Fruit fly (Drosophila melanogaster) whole organism, wandering third instar larva: Measurements from ENCODE around the gene Kcmf1.

Experiments
- Abd-B ChIP-seq: fragments of >200 bp; optimal IDR thresholded peaks from 2 replicates; lab custom pipeline; 2017; ENCODE audit warnings: missing biosample characterization, missing genetic modification characterization
- CG32264 ChIP-seq: fragments of 200-800 bp; sonication (Bioruptor generic); optimal IDR thresholded peaks from 2 replicates; lab custom pipeline; 2016; ENCODE audit warnings: missing biosample characterization, missing genetic modification characterization
- CG9705 ChIP-seq: fragments of 200-800 bp; sonication (Bioruptor generic); optimal IDR thresholded peaks from 2 replicates; lab custom pipeline; 2018; ENCODE audit warnings: missing biosample characterization, mild to moderate bottlenecking, missing genetic modification characterization
- Dfd ChIP-seq: fragments of >200 bp; optimal IDR thresholded peaks from 2 replicates; lab custom pipeline; 2017; ENCODE audit warnings: missing biosample characterization, missing genetic modification characterization
- Dif ChIP-seq: fragments of 200-275, 200-300 bp; sonication (Bioruptor generic); optimal IDR thresholded peaks from 2 replicates; lab custom pipeline; 2018; ENCODE audit warnings: missing biosample characterization, missing genetic modification characterization; ENCODE audit not compliant: partially characterized antibody
- GATAd ChIP-seq: sonication (Bioruptor generic); optimal IDR thresholded peaks from 2 replicates; lab custom pipeline; 2016; ENCODE audit warnings: missing biosample characterization, missing genetic modification characterization
- HLH106 ChIP-seq: fragments of 200-800 bp; optimal IDR thresholded peaks from 3 replicates; lab custom pipeline; 2019; ENCODE audit warnings: missing biosample characterization, mild to moderate bottlenecking, missing genetic modification characterization, moderate library complexity
- Hnf4 ChIP-seq: fragments of 200-800 bp; sonication (Bioruptor generic); optimal IDR thresholded peaks from 2 replicates; lab custom pipeline; 2016; ENCODE audit warnings: missing biosample characterization, mild to moderate bottlenecking, missing genetic modification characterization
- Hr78 ChIP-seq: fragments of >200 bp; optimal IDR thresholded peaks from 2 replicates; lab custom pipeline; 2017; ENCODE audit warnings: missing biosample characterization, missing genetic modification characterization
- Hr83 ChIP-seq: fragments of 200-300 bp; sonication (Bioruptor generic); optimal IDR thresholded peaks from 2 replicates; lab custom pipeline; 2016; ENCODE audit warnings: missing biosample characterization, mild to moderate bottlenecking, missing genetic modification characterization, moderate library complexity; ENCODE audit not compliant: poor library complexity, severe bottlenecking
- Mio ChIP-seq: sonication (Bioruptor generic); optimal IDR thresholded peaks from 2 replicates; lab custom pipeline; 2016; ENCODE audit warnings: missing biosample characterization, missing genetic modification characterization
- Myc ChIP-seq: fragments of >200 bp; optimal IDR thresholded peaks from 2 replicates; lab custom pipeline; 2017
- N ChIP-seq: fragments of >200 bp; optimal IDR thresholded peaks from 2 replicates; lab custom pipeline; 2018; ENCODE audit warnings: missing biosample characterization, missing external identifiers, missing genetic modification characterization
- Rel ChIP-seq, 2 experiments: fragments of 200-800 bp; sonication (Bioruptor generic) in 1 of 2; optimal IDR thresholded peaks; 2 replicates in 1 of 2; 3 replicates in 1 of 2; lab custom pipeline; 2016 to 2019; ENCODE audit warnings: mild to moderate bottlenecking in 2 of 2, missing biosample characterization in 2 of 2, missing genetic modification characterization in 2 of 2, moderate library complexity in 1 of 2
- Sp1 ChIP-seq: fragments of 200-800 bp; sonication (Bioruptor generic); optimal IDR thresholded peaks from 3 replicates; lab custom pipeline; 2019; ENCODE audit warnings: missing biosample characterization, mild to moderate bottlenecking, missing genetic modification characterization, moderate library complexity
- Vsx2 ChIP-seq: fragments of 200-300, 225-300 bp; sonication (Bioruptor generic); optimal IDR thresholded peaks from 2 replicates; lab custom pipeline; 2018; ENCODE audit warnings: missing biosample characterization, missing genetic modification characterization; ENCODE audit not compliant: partially characterized antibody
- brk ChIP-seq: fragments of 200-800 bp; sonication (Bioruptor generic); optimal IDR thresholded peaks from 2 replicates; lab custom pipeline; 2016; ENCODE audit warnings: missing biosample characterization, mild to moderate bottlenecking, missing genetic modification characterization
- dl ChIP-seq, 2 experiments: fragments of 175-275, 200-275 bp in 1 of 2; fragments of 200-275 bp in 1 of 2; sonication (Bioruptor generic); optimal IDR thresholded peaks; lab custom pipeline; 2018; ENCODE audit warnings: mild to moderate bottlenecking in 2 of 2, missing biosample characterization in 2 of 2, missing genetic modification characterization in 2 of 2, moderate library complexity in 2 of 2; ENCODE audit not compliant: partially characterized antibody in 2 of 2, insufficient read depth in 1 of 2
- dmrt93B ChIP-seq: fragments of 200-800 bp; sonication (Bioruptor generic); optimal IDR thresholded peaks from 2 replicates; lab custom pipeline; 2018; ENCODE audit warnings: missing biosample characterization, mild to moderate bottlenecking, missing genetic modification characterization
- ey ChIP-seq: fragments of 200-800 bp; sonication (Bioruptor generic); optimal IDR thresholded peaks from 2 replicates; lab custom pipeline; 2016; ENCODE audit warnings: missing biosample characterization, missing genetic modification characterization
- foxo ChIP-seq, 2 experiments: fragments of 200-800 bp; sonication (Bioruptor generic); optimal IDR thresholded peaks; 2 replicates in 1 of 2; 3 replicates in 1 of 2; lab custom pipeline; 2016 to 2017; ENCODE audit warnings: missing biosample characterization in 2 of 2, missing genetic modification characterization in 2 of 2
- fru ChIP-seq: fragments of 200-800 bp; sonication (Bioruptor generic); optimal IDR thresholded peaks from 3 replicates; lab custom pipeline; 2016; ENCODE audit warnings: missing biosample characterization, mild to moderate bottlenecking, missing genetic modification characterization
- h ChIP-seq: fragments of 200-800 bp; sonication (Bioruptor generic); optimal IDR thresholded peaks from 3 replicates; lab custom pipeline; 2016; ENCODE audit warnings: missing biosample characterization, mild to moderate bottlenecking, missing genetic modification characterization
- jim ChIP-seq: fragments of 175-275, 200-325 bp; sonication (Bioruptor generic); optimal IDR thresholded peaks from 2 replicates; lab custom pipeline; 2016; ENCODE audit warnings: missing biosample characterization, mild to moderate bottlenecking, missing genetic modification characterization
- lola ChIP-seq: fragments of >200 bp; optimal IDR thresholded peaks from 2 replicates; lab custom pipeline; 2017; ENCODE audit warnings: missing biosample characterization, missing genetic modification characterization
- pan ChIP-seq: fragments of >200 bp; optimal IDR thresholded peaks from 2 replicates; lab custom pipeline; 2017
- psq ChIP-seq: fragments of 200-800 bp; sonication (Bioruptor generic); optimal IDR thresholded peaks from 3 replicates; lab custom pipeline; 2017; ENCODE audit warnings: missing biosample characterization, mild to moderate bottlenecking, missing genetic modification characterization, moderate library complexity
- sage ChIP-seq: fragments of 200-800 bp; sonication (Bioruptor generic); optimal IDR thresholded peaks from 2 replicates; lab custom pipeline; 2016; ENCODE audit warnings: missing biosample characterization, mild to moderate bottlenecking, missing genetic modification characterization
- sv ChIP-seq: fragments of 200-800 bp; sonication (Bioruptor generic); optimal IDR thresholded peaks from 3 replicates; lab custom pipeline; 2016; ENCODE audit warnings: missing biosample characterization, missing genetic modification characterization
- usp ChIP-seq: fragments of >200 bp; optimal IDR thresholded peaks from 2 replicates; lab custom pipeline; 2017; ENCODE audit warnings: missing biosample characterization, missing genetic modification characterization

Gene Kcmf1

dm6 chr3R:8984141-8984540 lies 30.6 kb downstream of the Kcmf1 start, which contains the start of gene RagA-B:
TSS of gene RagA-B (minus strand) at chr3R:8984315.
- TF ChIP-seq jim (GFP tag; lab: Kevin White, UChicago), result no peak
- TF ChIP-seq Hr83 (GFP tag; lab: Kevin White, UChicago), result no peak
- no peak for TF ChIP-seq Dfd (GFP tag; lab: Kevin White, UChicago)
- no peak for TF ChIP-seq lola (GFP tag; lab: Kevin White, UChicago)

DNA sequence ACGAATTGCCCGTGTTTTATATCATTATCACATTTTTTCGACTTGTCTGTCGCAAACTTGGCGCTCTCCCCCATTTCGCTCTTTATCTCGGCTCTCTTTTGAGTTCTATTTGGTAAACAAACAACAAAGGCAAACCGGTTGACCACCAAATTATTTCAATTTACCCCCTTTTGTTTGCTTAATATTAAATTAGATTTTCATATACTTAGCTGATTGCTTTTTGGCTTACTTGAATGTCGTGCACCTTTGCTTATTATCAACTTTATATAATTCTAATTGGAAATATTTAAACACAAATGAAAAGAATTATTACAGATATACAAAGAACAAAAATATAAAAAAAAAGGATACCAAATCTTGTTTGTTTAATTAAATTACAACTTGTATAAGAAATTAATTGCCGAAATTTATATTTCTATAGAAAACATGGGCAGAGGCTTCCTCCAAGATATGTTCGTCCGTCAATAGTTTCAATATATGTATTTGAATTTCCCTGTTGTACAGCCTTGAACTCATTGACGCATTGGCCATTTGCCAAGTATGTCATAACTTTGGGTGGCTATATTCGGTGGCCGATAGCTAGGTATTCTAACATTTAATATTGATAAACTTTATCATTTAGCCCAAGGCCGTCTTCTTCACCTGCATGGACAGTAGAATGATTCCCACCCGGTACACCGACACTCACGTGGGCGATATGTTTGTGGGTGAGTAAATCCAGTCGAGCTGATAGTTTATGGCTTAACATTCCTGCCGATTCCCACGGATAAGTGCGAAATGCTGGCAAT lies 33.3 kb downstream of the Kcmf1 start:
- TF ChIP-seq fru (GFP tag; lab: Kevin White, UChicago), result no peak
- peak; percentile 30 for TF ChIP-seq Dif (GFP tag; lab: Kevin White, UChicago)
- TF ChIP-seq, all 38 proteins: peak for 1

dm6 chr3R:8980776-8981165 lies 33.9 kb downstream of the Kcmf1 start, which contains the start of gene CAHbeta:
TSS of gene CAHbeta (plus strand) at chr3R:8980860.
- TF ChIP-seq sage (GFP tag; lab: Kevin White, UChicago) (no peak), Dif (GFP tag; lab: Kevin White, UChicago) (peak; percentile 67), CG9705 (GFP tag; lab: Kevin White, UChicago) (no peak), usp (GFP tag; lab: Kevin White, UChicago) (no peak), N (GFP tag; lab: Kevin White, UChicago) (no peak), Myc (lab: Kevin White, UChicago) (no peak), dl (GFP tag; optimal IDR thresholded peaks at IDR 0.05; lab: Kevin White, UChicago; ENCODE audit: insufficient read depth in 1 of 2, partially characterized antibody in 2 of 2) (peak; percentile 59 to 60), CG32264 (GFP tag; lab: Kevin White, UChicago) (no peak), sv (no peak), dmrt93B (GFP tag; lab: Kevin White, UChicago) (no peak), jim (GFP tag; lab: Kevin White, UChicago) (no peak), Dfd (GFP tag; lab: Kevin White, UChicago) (no peak), Abd-B (no peak), Hr78 (GFP tag; lab: Kevin White, UChicago) (no peak), Rel (GFP tag; optimal IDR thresholded peaks at IDR 0.05; lab: Kevin White, UChicago) (no peak), Rel (tag; optimal IDR thresholded peaks at IDR 0.05; lab: Kevin White, UChicago) (no peak)

- TF ChIP-seq psq, result no peak
- TF ChIP-seq sage (GFP tag; lab: Kevin White, UChicago), result no peak
- TF ChIP-seq Mio (GFP tag; lab: Kevin White, UChicago), result no peak
- no peak for TF ChIP-seq Myc (lab: Kevin White, UChicago)
- no peak for TF ChIP-seq ey (GFP tag; lab: Kevin White, UChicago)
- TF ChIP-seq brk (GFP tag; lab: Kevin White, UChicago), result peak; percentile 13
- no peak for TF ChIP-seq pan (lab: Kevin White, UChicago)
- no peak for TF ChIP-seq Sp1 (GFP tag; lab: Kevin White, UChicago)
- no peak for TF ChIP-seq dl (GFP tag; optimal IDR thresholded peaks at IDR 0.05; lab: Kevin White, UChicago; ENCODE audit: insufficient read depth in 1 of 2, partially characterized antibody in 2 of 2)
- peak; percentile 13 for TF ChIP-seq h (GFP tag; lab: Kevin White, UChicago)
- TF ChIP-seq Hnf4 (GFP tag; lab: Kevin White, UChicago), result no peak
- TF ChIP-seq Dfd (GFP tag; lab: Kevin White, UChicago), result no peak
- no peak for TF ChIP-seq N (GFP tag; lab: Kevin White, UChicago)
- no peak for TF ChIP-seq CG9705 (GFP tag; lab: Kevin White, UChicago)
- TF ChIP-seq lola (GFP tag; lab: Kevin White, UChicago), result no peak
- peak; percentile 23 for TF ChIP-seq fru (GFP tag; lab: Kevin White, UChicago)
- no peak for TF ChIP-seq Dif (GFP tag; lab: Kevin White, UChicago)
- TF ChIP-seq Rel (GFP tag; optimal IDR thresholded peaks at IDR 0.05; lab: Kevin White, UChicago), result no peak
- TF ChIP-seq Rel (tag; optimal IDR thresholded peaks at IDR 0.05; lab: Kevin White, UChicago), result no peak
- TF ChIP-seq HLH106 (tag; lab: Kevin White, UChicago), result no peak
- TF ChIP-seq jim (GFP tag; lab: Kevin White, UChicago), result no peak
- TF ChIP-seq foxo (GFP tag; optimal IDR thresholded peaks at IDR 0.05; lab: Kevin White, UChicago), result peak in 1 of 2 experiments; percentile 7
- no peak for TF ChIP-seq GATAd (GFP tag; lab: Kevin White, UChicago)
- TF ChIP-seq Vsx2 (GFP tag; lab: Kevin White, UChicago), result no peak
- TF ChIP-seq, all 38 proteins: peak for 4
Observed at dm6 chr3R:8979850-8980775, 34.6 kb downstream of the Kcmf1 start.
